Fruit fly (Drosophila melanogaster): ENCODE results near the gene Polr2B.

Gene Polr2B

dm6 chr3R:14077026-14077425, 48.6 kb upstream of the Polr2B start (continued):
- TF ChIP-seq tx (GFP tag; optimal IDR thresholded peaks at IDR 0.05) (no peak), Ptx1 (GFP tag; IDR thresholded peaks at IDR 0.05) (peak; percentile 69), Atf6 (GFP tag; IDR thresholded peaks at IDR 0.05) (peak; percentile 61), CG6854 (GFP tag; optimal IDR thresholded peaks at IDR 0.05) (peak; percentile 23), HLH3B (GFP tag; IDR thresholded peaks at IDR 0.05) (peak; percentile 68), CG2889 (GFP tag; IDR thresholded peaks at IDR 0.05) (0 out of 3 replicates have a peak, but pooled peaks have one; percentile 13), nom (GFP tag; optimal IDR thresholded peaks at IDR 0.05) (peak; percentile 32)

dm6 chr3R:14081526-14081925, 44.1 kb upstream of the Polr2B start:
- TF ChIP-seq CG7556 (GFP tag; optimal IDR thresholded peaks at IDR 0.05), result no peak
- TF ChIP-seq Dfd (GFP tag; optimal IDR thresholded peaks at IDR 0.05), result peak in 1 of 2 experiments; percentile 59

- TF ChIP-seq D (optimal IDR thresholded peaks at IDR 0.05) (no peak), D (GFP tag; optimal IDR thresholded peaks at IDR 0.05) (no peak), Ssrp (tag; optimal IDR thresholded peaks at IDR 0.05) (no peak), bbx (GFP tag; IDR thresholded peaks at IDR 0.05; ENCODE audit: partially characterized antibody) (no peak), Meics (GFP tag; optimal IDR thresholded peaks at IDR 0.05) (no peak), CG10267 (tag; optimal IDR thresholded peaks at IDR 0.05) (no peak), gt (GFP tag; IDR thresholded peaks at IDR 0.05) (no peak), caup (GFP tag; optimal IDR thresholded peaks at IDR 0.05; ENCODE audit: severe bottlenecking) (no peak), CG3847 (GFP tag; IDR thresholded peaks at IDR 0.05) (no peak), CG2116 (GFP tag; optimal IDR thresholded peaks at IDR 0.05) (no peak), HLH54F (GFP tag; optimal IDR thresholded peaks at IDR 0.05) (no peak), CG43689 (GFP tag; IDR thresholded peaks at IDR 0.05) (no peak), CG7556 (GFP tag; optimal IDR thresholded peaks at IDR 0.05) (peak; percentile 14), slou (GFP tag; optimal IDR thresholded peaks at IDR 0.05) (no peak), mam (GFP tag; optimal IDR thresholded peaks at IDR 0.05) (no peak), Med (GFP tag) (peak; percentile 7), seq (GFP tag; IDR thresholded peaks at IDR 0.05) (no peak), CG3838 (GFP tag; optimal IDR thresholded peaks at IDR 0.05) (no peak), row (GFP tag; IDR thresholded peaks at IDR 0.05) (peak; percentile 36; the same call in 1 of the 3 replicates), Asciz (GFP tag; optimal IDR thresholded peaks at IDR 0.05) (no peak), CG1832 (GFP tag; optimal IDR thresholded peaks at IDR 0.05) (no peak), vnd (GFP tag; IDR thresholded peaks at IDR 0.05; ENCODE audit: partially characterized antibody) (no peak), Stat92E (GFP tag; optimal IDR thresholded peaks at IDR 0.05) (no peak), CG18764 (GFP tag; optimal IDR thresholded peaks at IDR 0.05) (no peak), CG15011 (GFP tag; optimal IDR thresholded peaks at IDR 0.05) (no peak), zfh2 (GFP tag; optimal IDR thresholded peaks at IDR 0.05) (no peak), CG6813 (GFP tag; optimal IDR thresholded peaks at IDR 0.05) (no peak), abd-A (tag; optimal IDR thresholded peaks at IDR 0.05) (peak; percentile 49), BEAF-32 (GFP tag; optimal IDR thresholded peaks at IDR 0.05) (no peak), CG8089 (GFP tag; optimal IDR thresholded peaks at IDR 0.05) (no peak), CG4404 (GFP tag; IDR thresholded peaks at IDR 0.05) (no peak), zen2 (GFP tag; IDR thresholded peaks at IDR 0.05; ENCODE audit: partially characterized antibody) (no peak), CG1233 (GFP tag; optimal IDR thresholded peaks at IDR 0.05) (no peak), CG15073 (GFP tag; optimal IDR thresholded peaks at IDR 0.05) (no peak), scrt (GFP tag; optimal IDR thresholded peaks at IDR 0.05) (peak; percentile 91), Tbp (GFP tag; optimal IDR thresholded peaks at IDR 0.05) (no peak), sens (GFP tag) (peak; percentile 15), NK7.1 (GFP tag; optimal IDR thresholded peaks at IDR 0.05) (no peak), vvl (GFP tag; IDR thresholded peaks at IDR 0.05) (no peak), CG4328 (GFP tag; optimal IDR thresholded peaks at IDR 0.05) (no peak)
Measured at dm6 chr3R:14085555-14085954, 40.0 kb upstream of the Polr2B start.

Data from whole organism, embryonic.